Fruit fly (Drosophila melanogaster) whole organism, adult: Measurements from ENCODE around the gene dod.

Experiments used
- CG11617 ChIP-seq: fragments of 200-800 bp; sonication (Bioruptor generic); optimal IDR thresholded peaks from 2 replicates; lab custom pipeline; 2017; ENCODE audit warnings: mild to moderate bottlenecking, missing biosample characterization, missing genetic modification reagents, missing genetic modification characterization
- CG12768 ChIP-seq: fragments of 200-800 bp; sonication (Bioruptor generic); optimal IDR thresholded peaks from 2 replicates; lab custom pipeline; 2017; ENCODE audit warnings: missing biosample characterization, missing genetic modification characterization, mild to moderate bottlenecking, moderate library complexity, missing genetic modification reagents
- CG14711 ChIP-seq: fragments of 200-800 bp; sonication (Bioruptor generic); optimal IDR thresholded peaks from 2 replicates; lab custom pipeline; 2018; ENCODE audit warnings: missing biosample characterization, mild to moderate bottlenecking, missing genetic modification characterization, moderate library complexity
- CG1620 ChIP-seq: fragments of 200-800 bp; sonication (Bioruptor generic); optimal IDR thresholded peaks from 2 replicates; lab custom pipeline; 2016; ENCODE audit warnings: missing biosample characterization, missing genetic modification characterization
- CG33017 ChIP-seq: fragments of 200-800 bp; sonication (Bioruptor generic); optimal IDR thresholded peaks from 2 replicates; lab custom pipeline; 2018; ENCODE audit warnings: missing biosample characterization, mild to moderate bottlenecking, missing genetic modification characterization, moderate library complexity
- CG5204 ChIP-seq: fragments of 200-800 bp; sonication (Bioruptor generic); optimal IDR thresholded peaks from 2 replicates; lab custom pipeline; 2016; ENCODE audit warnings: missing biosample characterization, missing genetic modification characterization
- CG7045 ChIP-seq: fragments of 200-800 bp; sonication (Bioruptor generic); optimal IDR thresholded peaks from 2 replicates; lab custom pipeline; 2017; ENCODE audit warnings: missing biosample characterization, mild to moderate bottlenecking, missing genetic modification characterization
- CG7101 ChIP-seq: fragments of 200-800 bp; sonication (Bioruptor generic); optimal IDR thresholded peaks from 2 replicates; lab custom pipeline; 2018; ENCODE audit warnings: missing biosample characterization, mild to moderate bottlenecking, missing genetic modification characterization, moderate library complexity
- Clk ChIP-seq: fragments of 200-800 bp; sonication (Bioruptor generic); optimal IDR thresholded peaks from 2 replicates; lab custom pipeline; 2017; ENCODE audit warnings: missing biosample characterization, missing genetic modification characterization
- Crg-1 ChIP-seq: fragments of 200-800 bp; sonication (Bioruptor generic); optimal IDR thresholded peaks from 2 replicates; lab custom pipeline; 2016; ENCODE audit warnings: missing biosample characterization, missing genetic modification characterization
- Hr96 ChIP-seq: fragments of 200-800 bp; sonication (Bioruptor generic); optimal IDR thresholded peaks from 2 replicates; lab custom pipeline; 2016; ENCODE audit warnings: missing biosample characterization, missing genetic modification characterization
- Mnt ChIP-seq: fragments of 200-800 bp; sonication (Bioruptor generic); optimal IDR thresholded peaks from 2 replicates; lab custom pipeline; 2016; ENCODE audit warnings: missing biosample characterization, mild to moderate bottlenecking, missing genetic modification characterization
- bab1 ChIP-seq: fragments of 200-800 bp; sonication (Bioruptor generic); optimal IDR thresholded peaks from 3 replicates; lab custom pipeline; 2019; ENCODE audit warnings: missing biosample characterization, mild to moderate bottlenecking, missing genetic modification characterization, moderate library complexity
- cic ChIP-seq: fragments of 200-800 bp; sonication (Bioruptor generic); optimal IDR thresholded peaks from 2 replicates; lab custom pipeline; 2017; ENCODE audit warnings: missing biosample characterization, mild to moderate bottlenecking, missing genetic modification characterization, moderate library complexity
- cnc ChIP-seq, 2 experiments: fragments of >200 bp; optimal IDR thresholded peaks; 2 replicates each; lab custom pipeline; 2017
- kay ChIP-seq: fragments of 200-800 bp; sonication (Bioruptor generic); peaks from one replicate; lab custom pipeline; 2016; ENCODE audit warnings: missing biosample characterization, missing genetic modification characterization, borderline replicate concordance
- ovo ChIP-seq: fragments of 200-800 bp; sonication (Bioruptor generic); optimal IDR thresholded peaks from 2 replicates; lab custom pipeline; 2016; ENCODE audit warnings: missing biosample characterization, missing genetic modification characterization
- pad ChIP-seq: fragments of 200-800 bp; sonication (Bioruptor generic); optimal IDR thresholded peaks from 3 replicates; lab custom pipeline; 2017; ENCODE audit warnings: missing biosample characterization, missing genetic modification characterization, mild to moderate bottlenecking, moderate library complexity, missing genetic modification reagents
- tj ChIP-seq: fragments of 200-800 bp; sonication (Bioruptor generic); optimal IDR thresholded peaks from 3 replicates; lab custom pipeline; 2017; ENCODE audit warnings: missing biosample characterization, mild to moderate bottlenecking, missing genetic modification characterization, moderate library complexity
- toe ChIP-seq: fragments of 200-800 bp; sonication (Bioruptor generic); optimal IDR thresholded peaks from 2 replicates; lab custom pipeline; 2016; ENCODE audit warnings: missing biosample characterization, missing genetic modification characterization

The dod gene

DNA sequence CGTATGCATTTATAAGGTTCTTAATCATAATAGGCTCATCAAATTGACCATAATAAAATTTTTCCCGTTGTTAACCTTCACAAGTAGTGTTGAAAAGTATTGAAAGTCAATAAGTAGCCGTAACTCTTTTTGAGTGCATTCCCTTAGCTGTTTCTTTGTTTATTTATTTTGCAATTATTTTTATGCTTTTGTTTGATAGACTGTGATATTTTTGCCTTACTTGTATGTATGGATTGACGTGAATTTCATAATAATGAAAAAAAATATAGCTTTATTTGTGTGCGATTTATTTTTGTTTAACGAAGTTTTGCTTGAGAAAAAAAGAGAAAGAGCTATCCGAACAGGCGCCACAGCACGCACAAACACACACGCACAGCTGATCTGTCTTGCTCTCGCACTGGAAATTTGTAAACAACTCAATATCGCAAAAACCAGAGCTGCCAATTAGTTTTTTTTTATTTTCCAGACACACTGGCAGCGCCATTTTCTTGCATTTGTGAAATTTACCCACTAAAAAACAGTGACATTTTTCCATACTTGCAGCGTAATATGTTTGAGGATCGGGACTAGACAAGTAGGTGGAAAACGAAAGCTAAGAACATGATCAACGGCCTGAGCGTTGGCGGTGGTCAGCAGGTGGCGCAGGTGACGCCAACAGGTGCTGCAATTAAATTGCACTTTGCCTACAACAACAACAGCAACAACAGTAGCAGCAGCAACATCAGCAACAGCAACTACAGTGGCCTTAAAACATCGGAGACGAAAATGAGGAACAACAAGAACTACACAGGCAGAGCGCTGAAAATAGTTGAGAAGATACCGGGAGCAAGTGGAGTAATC lies 24.2 kb downstream of the dod start:
- no peak for TF ChIP-seq Crg-1 (GFP tag; lab: Kevin White, UChicago)
- TF ChIP-seq toe (GFP tag; lab: Kevin White, UChicago), result no peak
- no peak for TF ChIP-seq cnc (optimal IDR thresholded peaks at IDR 0.05; lab: Kevin White, UChicago)
- TF ChIP-seq bab1 (GFP tag; lab: Kevin White, UChicago), result no peak
- TF ChIP-seq Clk (GFP tag; lab: Kevin White, UChicago), result no peak
- TF ChIP-seq cic, result no peak
- no peak for TF ChIP-seq Hr96 (GFP tag; lab: Kevin White, UChicago)
- peak; percentile 5 for TF ChIP-seq CG5204 (GFP tag; lab: Kevin White, UChicago)
- TF ChIP-seq Mnt, result peak; percentile 21
- no peak for TF ChIP-seq CG14711 (tag; lab: Kevin White, UChicago)
- TF ChIP-seq CG11617 (GFP tag; lab: Kevin White, UChicago), result no peak
- peak; percentile 27 for TF ChIP-seq CG1620
- TF ChIP-seq CG7045 (GFP tag; lab: Kevin White, UChicago), result no peak
- TF ChIP-seq ovo, result peak; percentile 6
- TF ChIP-seq CG7101 (tag; lab: Kevin White, UChicago), result peak; percentile 14
- TF ChIP-seq CG33017 (tag; lab: Kevin White, UChicago), result no peak
- peak; percentile 30 for TF ChIP-seq tj (GFP tag; lab: Kevin White, UChicago)
- TF ChIP-seq kay (GFP tag; lab: Kevin White, UChicago), result no peak
- no peak for TF ChIP-seq pad
- peak; percentile 24 for TF ChIP-seq CG12768 (GFP tag; lab: Kevin White, UChicago)

dm6 chrX:21373659-21374426 lies 28.7 kb downstream of the dod start, which contains the start of gene slgA:
TSS of gene slgA (plus strand) at chrX:21374002.
- TF ChIP-seq CG1620 (peak; percentile 83), ovo (peak; percentile 55), CG12768 (GFP tag; lab: Kevin White, UChicago) (peak; percentile 36), tj (GFP tag; lab: Kevin White, UChicago) (no peak), CG7045 (GFP tag; lab: Kevin White, UChicago) (no peak), CG11617 (GFP tag; lab: Kevin White, UChicago) (no peak), cnc (optimal IDR thresholded peaks at IDR 0.05; lab: Kevin White, UChicago) (no peak), Crg-1 (GFP tag; lab: Kevin White, UChicago) (peak; percentile 72), Clk (GFP tag; lab: Kevin White, UChicago) (peak; percentile 40), CG5204 (GFP tag; lab: Kevin White, UChicago) (peak; percentile 8), CG14711 (tag; lab: Kevin White, UChicago) (peak; percentile 52), Mnt (peak; percentile 83), cic (peak; percentile 44), bab1 (GFP tag; lab: Kevin White, UChicago) (no peak), toe (GFP tag; lab: Kevin White, UChicago) (peak; percentile 17), CG33017 (tag; lab: Kevin White, UChicago) (no peak), CG7101 (tag; lab: Kevin White, UChicago) (peak; percentile 73), kay (GFP tag; lab: Kevin White, UChicago) (peak; percentile 51), Hr96 (GFP tag; lab: Kevin White, UChicago) (peak; percentile 77), pad (peak; percentile 84)

dm6 chrX:21375595-21376047 lies 30.5 kb downstream of the dod start:
- no peak for TF ChIP-seq Clk (GFP tag; lab: Kevin White, UChicago)
- no peak for TF ChIP-seq CG7045 (GFP tag; lab: Kevin White, UChicago)
- no peak for TF ChIP-seq kay (GFP tag; lab: Kevin White, UChicago)
- TF ChIP-seq CG14711 (tag; lab: Kevin White, UChicago), result peak; percentile 55
- peak; percentile 16 for TF ChIP-seq tj (GFP tag; lab: Kevin White, UChicago)
- TF ChIP-seq CG33017 (tag; lab: Kevin White, UChicago), result peak; percentile 26
- TF ChIP-seq CG7101 (tag; lab: Kevin White, UChicago), result peak; percentile 35
- TF ChIP-seq Mnt, result peak; percentile 17
- TF ChIP-seq CG12768 (GFP tag; lab: Kevin White, UChicago), result no peak
- no peak for TF ChIP-seq CG11617 (GFP tag; lab: Kevin White, UChicago)
- TF ChIP-seq cic, result no peak
- TF ChIP-seq Crg-1 (GFP tag; lab: Kevin White, UChicago), result peak; percentile 1
- peak; percentile 84 for TF ChIP-seq bab1 (GFP tag; lab: Kevin White, UChicago)

DNA sequence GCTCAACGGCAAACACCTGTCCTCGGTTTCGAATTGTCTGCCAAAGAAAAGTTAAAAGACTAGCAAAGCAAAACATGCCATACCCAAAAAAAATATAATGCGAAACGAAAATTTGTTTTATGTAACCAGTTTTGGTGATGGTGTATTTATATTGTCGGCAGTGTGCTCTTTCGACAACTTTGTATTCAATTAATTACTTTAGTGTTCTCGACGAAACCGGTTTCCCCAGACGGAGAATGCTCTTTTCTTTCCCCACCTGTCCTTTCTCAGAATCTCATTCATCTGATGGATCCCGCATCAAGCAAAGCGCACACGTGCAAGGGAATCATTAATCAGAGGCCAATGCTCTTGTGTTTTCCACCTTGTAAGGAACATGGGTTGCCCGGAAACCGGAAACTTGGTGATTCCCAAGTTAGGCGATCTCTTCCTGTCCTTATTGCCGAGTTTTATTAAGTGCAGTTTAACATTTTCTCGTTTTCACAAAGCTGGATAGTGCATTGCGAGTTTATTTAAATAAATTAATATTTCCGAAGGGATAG lies 33.3 kb downstream of the dod start:
- TF ChIP-seq CG7045 (GFP tag; lab: Kevin White, UChicago) (no peak), CG12768 (GFP tag; lab: Kevin White, UChicago) (no peak), kay (GFP tag; lab: Kevin White, UChicago) (no peak), Hr96 (GFP tag; lab: Kevin White, UChicago) (no peak), cnc (optimal IDR thresholded peaks at IDR 0.05; lab: Kevin White, UChicago) (no peak), bab1 (GFP tag; lab: Kevin White, UChicago) (no peak), CG14711 (tag; lab: Kevin White, UChicago) (no peak), CG11617 (GFP tag; lab: Kevin White, UChicago) (no peak), tj (GFP tag; lab: Kevin White, UChicago) (no peak), CG7101 (tag; lab: Kevin White, UChicago) (no peak), toe (GFP tag; lab: Kevin White, UChicago) (no peak), Crg-1 (GFP tag; lab: Kevin White, UChicago) (no peak)
